Fruit fly (Drosophila melanogaster): ENCODE measurements around the gene CG45065.

The CG45065 gene

dm6 chrX:14878917-14879316 lies 3.5 kb downstream of the CG45065 start:
- TF ChIP-seq CG9705 (GFP tag; optimal IDR thresholded peaks at IDR 0.05) = no peak
- TF ChIP-seq tai (GFP tag; optimal IDR thresholded peaks at IDR 0.05) = no peak
- no peak for TF ChIP-seq Abd-B (GFP tag; optimal IDR thresholded peaks at IDR 0.05)

- TF ChIP-seq HLH106 (tag; optimal IDR thresholded peaks at IDR 0.05) = no peak
- no peak for TF ChIP-seq Hnf4 (GFP tag; optimal IDR thresholded peaks at IDR 0.05)
- TF ChIP-seq Mio (GFP tag; optimal IDR thresholded peaks at IDR 0.05) = no peak
- TF ChIP-seq h (GFP tag; optimal IDR thresholded peaks at IDR 0.05) = no peak
- no peak for TF ChIP-seq Dif (GFP tag; optimal IDR thresholded peaks at IDR 0.05; ENCODE audit: partially characterized antibody)
- TF ChIP-seq woc (GFP tag; optimal IDR thresholded peaks at IDR 0.05) = no peak
- TF ChIP-seq fru (GFP tag; optimal IDR thresholded peaks at IDR 0.05) = no peak
- no peak for TF ChIP-seq sage (GFP tag; optimal IDR thresholded peaks at IDR 0.05)
- no peak for TF ChIP-seq CrebA (GFP tag; optimal IDR thresholded peaks at IDR 0.05; ENCODE audit: borderline replicate concordance)
- no peak for TF ChIP-seq sv (GFP tag; optimal IDR thresholded peaks at IDR 0.05)
- TF ChIP-seq Abd-B (GFP tag; optimal IDR thresholded peaks at IDR 0.05) = no peak
- TF ChIP-seq N (GFP tag; optimal IDR thresholded peaks at IDR 0.05) = no peak
- TF ChIP-seq Jra (GFP tag; optimal IDR thresholded peaks at IDR 0.05) = no peak
- TF ChIP-seq Myc (optimal IDR thresholded peaks at IDR 0.05) = no peak
- TF ChIP-seq ey (GFP tag; optimal IDR thresholded peaks at IDR 0.05) = no peak
- TF ChIP-seq usp (GFP tag; optimal IDR thresholded peaks at IDR 0.05) = no peak
- no peak for TF ChIP-seq Hr78 (GFP tag; optimal IDR thresholded peaks at IDR 0.05)
Observed at dm6 chrX:14871028-14871427, 11.4 kb downstream of the CG45065 start, which contains the start of gene CG9518. Gene CG9518 (minus strand): TSS chrX:14871181.

DNA sequence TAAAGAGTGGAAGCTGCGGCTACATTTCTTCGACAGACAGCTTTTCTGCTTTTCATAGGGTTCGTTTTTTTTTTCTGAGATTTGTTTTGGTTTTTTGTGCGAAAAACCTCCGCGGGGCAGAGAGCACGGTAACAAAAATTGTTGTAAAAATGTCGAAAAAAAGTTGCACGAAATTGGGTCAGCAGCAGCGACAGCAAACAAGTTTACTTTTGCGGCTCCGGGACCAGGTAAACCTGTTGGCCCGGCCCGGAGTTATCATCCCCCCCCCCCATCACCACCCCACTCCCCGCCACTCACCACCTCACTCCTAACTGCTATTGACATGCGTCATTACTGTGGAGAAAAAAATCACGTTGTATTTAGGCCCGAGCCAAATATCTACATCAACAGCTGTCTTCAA lies 14.0 kb downstream of the CG45065 start:
- TF ChIP-seq HLH106 (tag; optimal IDR thresholded peaks at IDR 0.05) (no peak), Dfd (GFP tag; optimal IDR thresholded peaks at IDR 0.05) (no peak), Abd-B (GFP tag; optimal IDR thresholded peaks at IDR 0.05) (no peak), dsf (GFP tag; optimal IDR thresholded peaks at IDR 0.05; ENCODE audit: borderline replicate concordance) (no peak), CG9705 (GFP tag; optimal IDR thresholded peaks at IDR 0.05) (no peak), foxo (GFP tag; optimal IDR thresholded peaks at IDR 0.05) (no peak), ey (GFP tag; optimal IDR thresholded peaks at IDR 0.05) (no peak), CrebA (GFP tag; optimal IDR thresholded peaks at IDR 0.05; ENCODE audit: borderline replicate concordance) (no peak), sv (GFP tag; optimal IDR thresholded peaks at IDR 0.05) (no peak), h (GFP tag; optimal IDR thresholded peaks at IDR 0.05) (no peak), OdsH (GFP tag; optimal IDR thresholded peaks at IDR 0.05) (no peak), Sp1 (GFP tag; optimal IDR thresholded peaks at IDR 0.05) (no peak), Mio (GFP tag; optimal IDR thresholded peaks at IDR 0.05) (no peak), usp (GFP tag; optimal IDR thresholded peaks at IDR 0.05) (no peak), tai (GFP tag; optimal IDR thresholded peaks at IDR 0.05) (no peak), Hr78 (GFP tag; optimal IDR thresholded peaks at IDR 0.05) (no peak), psq (GFP tag; optimal IDR thresholded peaks at IDR 0.05) (no peak), dmrt93B (GFP tag; optimal IDR thresholded peaks at IDR 0.05) (no peak), woc (GFP tag; optimal IDR thresholded peaks at IDR 0.05) (no peak), Vsx2 (GFP tag; optimal IDR thresholded peaks at IDR 0.05; ENCODE audit: partially characterized antibody) (no peak)

DNA sequence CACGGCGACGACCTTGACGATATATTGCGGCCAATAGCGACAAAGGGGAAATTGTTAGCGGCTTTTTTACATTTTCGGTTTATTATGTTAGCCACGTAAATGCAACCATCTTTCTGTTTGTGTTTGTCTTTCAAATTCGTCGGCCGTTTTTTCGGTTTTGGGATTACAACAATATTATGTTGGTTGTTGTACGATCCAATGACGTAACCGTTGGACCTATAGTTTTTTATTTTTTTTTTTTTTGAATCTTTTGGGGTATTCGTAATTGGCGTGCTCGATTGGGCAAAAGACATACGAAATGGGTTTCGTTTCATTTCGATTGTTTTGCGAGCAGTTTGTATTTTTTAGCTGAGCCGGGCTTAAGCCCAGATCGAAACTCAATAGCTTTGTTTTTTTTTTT lies 15.5 kb downstream of the CG45065 start:
- TF ChIP-seq Vsx2 (GFP tag; optimal IDR thresholded peaks at IDR 0.05; ENCODE audit: partially characterized antibody) (no peak), Dif (GFP tag; optimal IDR thresholded peaks at IDR 0.05; ENCODE audit: partially characterized antibody) (no peak), Abd-B (GFP tag; optimal IDR thresholded peaks at IDR 0.05) (no peak), Myc (optimal IDR thresholded peaks at IDR 0.05) (no peak), woc (GFP tag; optimal IDR thresholded peaks at IDR 0.05) (no peak)

- no peak for TF ChIP-seq foxo (GFP tag; optimal IDR thresholded peaks at IDR 0.05)
- TF ChIP-seq Myc (optimal IDR thresholded peaks at IDR 0.05) = peak; percentile 59
- peak; percentile 31 for TF ChIP-seq N (GFP tag; optimal IDR thresholded peaks at IDR 0.05)
Observed at dm6 chrX:14862494-14862893, 19.9 kb downstream of the CG45065 start.

dm6 chrX:14858951-14859350 lies 23.4 kb downstream of the CG45065 start, which contains the start of gene CG46399:
Gene CG46399 (plus strand): TSS chrX:14859251.
- TF ChIP-seq CrebA (GFP tag; optimal IDR thresholded peaks at IDR 0.05; ENCODE audit: borderline replicate concordance) = no peak
- no peak for TF ChIP-seq woc (GFP tag; optimal IDR thresholded peaks at IDR 0.05)
- TF ChIP-seq Hr78 (GFP tag; optimal IDR thresholded peaks at IDR 0.05) = no peak
- no peak for TF ChIP-seq Jra (GFP tag; optimal IDR thresholded peaks at IDR 0.05)
- TF ChIP-seq jim (GFP tag; optimal IDR thresholded peaks at IDR 0.05) = no peak
- no peak for TF ChIP-seq N (GFP tag; optimal IDR thresholded peaks at IDR 0.05)
- TF ChIP-seq psq (GFP tag; optimal IDR thresholded peaks at IDR 0.05) = no peak
- TF ChIP-seq pan (optimal IDR thresholded peaks at IDR 0.05) = no peak
- no peak for TF ChIP-seq Sp1 (GFP tag; optimal IDR thresholded peaks at IDR 0.05)
